Worm (Caenorhabditis elegans) whole organism, late embryonic: Measurements from ENCODE around the gene odr-3.

ENCODE experiments used
- C08G9.2 ChIP-seq: sonication (generic microtip); optimal IDR thresholded peaks from 2 replicates; lab custom pipeline; 2016; ENCODE audit warnings: mild to moderate bottlenecking, missing genetic modification characterization, moderate library complexity, missing compliant biosample characterization
- K02D7.2 ChIP-seq: sonication (generic microtip); optimal IDR thresholded peaks from 2 replicates; lab custom pipeline; 2017; ENCODE audit warnings: mild to moderate bottlenecking, missing genetic modification characterization, missing compliant biosample characterization
- K09A11.1 ChIP-seq: sonication (generic microtip); optimal IDR thresholded peaks from 2 replicates; lab custom pipeline; 2017; ENCODE audit warnings: antibody characterized with exemption, mild to moderate bottlenecking, missing genetic modification characterization, missing compliant biosample characterization; ENCODE audit not compliant: insufficient read depth
- ceh-19 ChIP-seq: fragments of 200-800 bp; sonication (Bioruptor generic); optimal IDR thresholded peaks from 2 replicates; lab custom pipeline; 2018; ENCODE audit warnings: mild to moderate bottlenecking, missing genetic modification characterization, missing compliant biosample characterization
- ceh-22 ChIP-seq: sonication (generic microtip); optimal IDR thresholded peaks from 2 replicates; lab custom pipeline; 2017; ENCODE audit warnings: missing biosample characterization, missing genetic modification characterization
- hlh-15 ChIP-seq: sonication (generic microtip); optimal IDR thresholded peaks from 2 replicates; lab custom pipeline; 2016; ENCODE audit warnings: missing genetic modification characterization, missing compliant biosample characterization
- hlh-30 ChIP-seq: sonication (generic microtip); optimal IDR thresholded peaks from 2 replicates; lab custom pipeline; 2017; ENCODE audit warnings: antibody characterized with exemption, missing genetic modification characterization, missing compliant biosample characterization; ENCODE audit not compliant: insufficient read depth
- hlh-6 ChIP-seq: sonication (generic microtip); optimal IDR thresholded peaks from 2 replicates; lab custom pipeline; 2016; ENCODE audit warnings: missing genotype, missing genetic modification characterization, missing compliant biosample characterization
- lim-6 ChIP-seq: sonication (generic microtip); optimal IDR thresholded peaks from 2 replicates; lab custom pipeline; 2016; ENCODE audit warnings: missing genetic modification characterization, missing compliant biosample characterization
- nfya-1 ChIP-seq: sonication (generic microtip); optimal IDR thresholded peaks from 2 replicates; lab custom pipeline; 2017; ENCODE audit warnings: missing genetic modification characterization, mild to moderate bottlenecking, missing compliant biosample characterization, antibody characterized with exemption, moderate library complexity
- pat-9 ChIP-seq: fragments of 200-800 bp; sonication (Bioruptor generic); optimal IDR thresholded peaks from 2 replicates; lab custom pipeline; 2018; ENCODE audit warnings: mild to moderate bottlenecking, missing genetic modification characterization, moderate library complexity, missing compliant biosample characterization
- pha-4 ChIP-seq: fragments of 150-350 bp; optimal IDR thresholded peaks from 2 replicates; lab custom pipeline; 2018; ENCODE audit warnings: missing biosample characterization, missing genetic modification reagents, missing genetic modification characterization
- tbx-2 ChIP-seq: sonication (generic microtip); optimal IDR thresholded peaks from 2 replicates; lab custom pipeline; 2016; ENCODE audit warnings: missing genetic modification characterization, missing compliant biosample characterization
- unc-42 ChIP-seq: sonication (generic microtip); optimal IDR thresholded peaks from 2 replicates; lab custom pipeline; 2016; ENCODE audit warnings: missing genotype, missing genetic modification characterization, missing compliant biosample characterization

- TF ChIP-seq lim-6 (tag; lab: Kevin White, UChicago): no peak
- TF ChIP-seq tbx-2: no peak
- no peak for TF ChIP-seq nfya-1 (tag; lab: Kevin White, UChicago)
- TF ChIP-seq hlh-6 (tag; lab: Kevin White, UChicago): no peak
- TF ChIP-seq unc-42 (tag; lab: Kevin White, UChicago): no peak
- no peak for TF ChIP-seq ceh-19 (GFP tag; lab: Kevin White, UChicago)
- TF ChIP-seq pha-4 (tag; lab: Kevin White, UChicago): no peak
- no peak for TF ChIP-seq K09A11.1 (tag; lab: Kevin White, UChicago)
- no peak for TF ChIP-seq pat-9 (tag; lab: Kevin White, UChicago)
- TF ChIP-seq hlh-15 (tag; lab: Kevin White, UChicago): no peak
- no peak for TF ChIP-seq hlh-30 (tag; lab: Kevin White, UChicago)
- no peak for TF ChIP-seq ceh-22
- TF ChIP-seq C08G9.2 (tag; lab: Kevin White, UChicago): no peak
- no peak for TF ChIP-seq K02D7.2 (tag; lab: Kevin White, UChicago)
These were observed 12.8 kb downstream of the odr-3 start, which contains the start of gene dmd-10 for ce11 chrV:13236507-13236906.
